Fruit fly (Drosophila melanogaster): ENCODE data around the gene CG14441.
A peak's percentile ranks its signal among the peaks of the same experiment; 100 is the strongest.

The CG14441 gene

DNA sequence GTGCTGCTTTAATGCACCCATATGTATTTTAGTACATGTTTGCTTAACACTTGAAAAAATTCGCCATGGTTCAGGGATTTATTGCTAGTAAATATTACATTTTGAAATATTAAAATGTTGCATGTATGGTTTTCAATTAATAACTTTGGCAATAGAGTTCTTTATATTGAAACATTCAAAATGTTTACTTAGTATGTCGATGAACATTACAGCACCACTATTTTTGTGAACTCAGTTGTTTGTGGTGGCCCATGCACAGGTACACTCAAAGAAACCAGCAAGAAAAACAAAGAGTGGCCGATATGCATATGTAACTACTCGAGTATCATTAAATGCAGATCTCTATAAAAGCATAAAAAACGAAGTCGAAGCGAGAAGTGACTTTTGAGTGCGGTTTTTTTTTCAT is 2.7 kb downstream of the CG14441 start (continued):
- TF ChIP-seq ase (GFP tag; IDR thresholded peaks at IDR 0.05) (peak; percentile 62; the same call in 2 of the 3 replicates), CG12391 (tag; optimal IDR thresholded peaks at IDR 0.05) (peak; percentile 72), CG9797 (GFP tag; optimal IDR thresholded peaks at IDR 0.05) (no peak), CG4328 (GFP tag; optimal IDR thresholded peaks at IDR 0.05) (peak; percentile 36), trh (GFP tag; optimal IDR thresholded peaks at IDR 0.05) (no peak), CG32532 (GFP tag; IDR thresholded peaks at IDR 0.05) (peak; percentile 39; the same call in 1 of the 2 replicates), unpg (GFP tag; optimal IDR thresholded peaks at IDR 0.05) (peak; percentile 72), CG2678 (tag; optimal IDR thresholded peaks at IDR 0.05) (peak; percentile 76), Sox102F (GFP tag; optimal IDR thresholded peaks at IDR 0.05) (peak; percentile 87), CG6765 (GFP tag; optimal IDR thresholded peaks at IDR 0.05) (peak; percentile 7), dpn (GFP tag; optimal IDR thresholded peaks at IDR 0.05) (peak; percentile 56 to 63), CG1792 (GFP tag; optimal IDR thresholded peaks at IDR 0.05) (no peak), sob (GFP tag; IDR thresholded peaks at IDR 0.05) (0 out of 2 replicates have a peak, but pooled peaks have one; percentile 22), Opbp (GFP tag; IDR thresholded peaks at IDR 0.05; ENCODE audit: partially characterized antibody) (no peak), corto (GFP tag; optimal IDR thresholded peaks at IDR 0.05) (no peak), Lhr (GFP tag; optimal IDR thresholded peaks at IDR 0.05) (peak; percentile 23), CG10543 (GFP tag; optimal IDR thresholded peaks at IDR 0.05) (no peak), CG14965 (GFP tag; optimal IDR thresholded peaks at IDR 0.05; ENCODE audit: borderline replicate concordance) (no peak), Asciz (GFP tag; optimal IDR thresholded peaks at IDR 0.05) (peak; percentile 77), gcm (GFP tag; optimal IDR thresholded peaks at IDR 0.05) (peak; percentile 76), HHEX (GFP tag; optimal IDR thresholded peaks at IDR 0.05) (peak; percentile 37), CG10959 (GFP tag; IDR thresholded peaks at IDR 0.05) (peak; percentile 66), CG4707 (GFP tag; optimal IDR thresholded peaks at IDR 0.05) (peak; percentile 52), seq (GFP tag; IDR thresholded peaks at IDR 0.05) (peak; percentile 69), CG8089 (GFP tag; optimal IDR thresholded peaks at IDR 0.05) (peak; percentile 6), Dad (GFP tag; optimal IDR thresholded peaks at IDR 0.05) (peak; percentile 41), Bgb (GFP tag; IDR thresholded peaks at IDR 0.05; ENCODE audit: partially characterized antibody) (no peak), Dref (GFP tag; IDR thresholded peaks at IDR 0.05) (no peak), salm (tag; optimal IDR thresholded peaks at IDR 0.05) (peak; percentile 41), CG2199 (GFP tag; IDR thresholded peaks at IDR 0.05) (no peak), CG4820 (GFP tag; optimal IDR thresholded peaks at IDR 0.05) (peak; percentile 29), CG6791 (GFP tag; IDR thresholded peaks at IDR 0.05; ENCODE audit: partially characterized antibody) (no peak), Kr (GFP tag; optimal IDR thresholded peaks at IDR 0.05) (no peak), Atf6 (GFP tag; IDR thresholded peaks at IDR 0.05) (peak; percentile 25; the same call in 1 of the 2 replicates), HmgZ (tag; optimal IDR thresholded peaks at IDR 0.05) (no peak), mld (GFP tag; IDR thresholded peaks at IDR 0.05; ENCODE audit: partially characterized antibody) (no peak), CG17359 (tag; optimal IDR thresholded peaks at IDR 0.05) (peak; percentile 81), Oaz (GFP tag; IDR thresholded peaks at IDR 0.05) (no peak), CG13424 (tag; optimal IDR thresholded peaks at IDR 0.05) (peak; percentile 73), sug (tag; optimal IDR thresholded peaks at IDR 0.05) (peak; percentile 2), YL-1 (GFP tag; optimal IDR thresholded peaks at IDR 0.05) (no peak), fd3F (GFP tag; optimal IDR thresholded peaks at IDR 0.05) (no peak), CG1233 (GFP tag; optimal IDR thresholded peaks at IDR 0.05) (peak; percentile 46), CG6654 (GFP tag; optimal IDR thresholded peaks at IDR 0.05) (no peak), CG4617 (GFP tag; optimal IDR thresholded peaks at IDR 0.05; ENCODE audit: borderline replicate concordance) (no peak), CG3281 (GFP tag; optimal IDR thresholded peaks at IDR 0.05) (peak; percentile 15), zfh1 (GFP tag; IDR thresholded peaks at IDR 0.05) (peak; percentile 66; the same call in 2 of the 3 replicates), inv (GFP tag; IDR thresholded peaks at IDR 0.05; ENCODE audit: partially characterized antibody) (no peak), CG8924 (tag; optimal IDR thresholded peaks at IDR 0.05) (peak; percentile 59)

All from whole organism, embryonic.